Fruit fly (Drosophila melanogaster) whole organism, embryonic: ENCODE measurements around the gene Sodh1.
A peak's percentile ranks its signal among the peaks of the same experiment; 100 is the strongest.

ENCODE experiments used
- Adf1 ChIP-seq: fragments of 200-800 bp; sonication (Bioruptor generic); IDR thresholded peaks from 2 replicates; pipeline ENCODE4 v1.3.6; 2022; ENCODE audit warnings: missing biosample characterization, missing genetic modification characterization
- CG10654 ChIP-seq: fragments of 200-800 bp; sonication (Bioruptor generic); optimal IDR thresholded peaks from 2 replicates; lab custom pipeline; 2016; ENCODE audit warnings: missing biosample characterization, missing genetic modification characterization
- CG11723 ChIP-seq: fragments of 200-800 bp; sonication (Bioruptor generic); optimal IDR thresholded peaks from 2 replicates; lab custom pipeline; 2017; ENCODE audit warnings: missing biosample characterization, mild to moderate bottlenecking, missing genetic modification characterization
- CG12299 ChIP-seq: fragments of 200-800 bp; sonication (Bioruptor generic); optimal IDR thresholded peaks from 2 replicates; lab custom pipeline; 2018; ENCODE audit warnings: missing biosample characterization, mild to moderate bottlenecking, missing genetic modification characterization
- CG13287 ChIP-seq: fragments of 200-800 bp; sonication (Bioruptor generic); IDR thresholded peaks from 2 replicates; pipeline ENCODE4 v1.3.6; 2022; ENCODE audit warnings: missing biosample characterization, missing genetic modification characterization; ENCODE audit not compliant: partially characterized antibody
- CG14710 ChIP-seq: fragments of 200-800 bp; sonication (Bioruptor generic); optimal IDR thresholded peaks from 3 replicates; lab custom pipeline; 2019; ENCODE audit warnings: missing biosample characterization, mild to moderate bottlenecking, missing genetic modification characterization, moderate library complexity
- CG16779 ChIP-seq: fragments of 200-800 bp; sonication (Bioruptor generic); IDR thresholded peaks from 2 replicates; pipeline ENCODE4 v1.3.6; 2022; ENCODE audit warnings: missing biosample characterization, missing genetic modification characterization
- CG16863 ChIP-seq: fragments of 200-800 bp; sonication (Bioruptor generic); optimal IDR thresholded peaks from 3 replicates; lab custom pipeline; 2016; ENCODE audit warnings: missing biosample characterization, missing genetic modification characterization
- CG17361 ChIP-seq: fragments of 200-800 bp; sonication (Bioruptor generic); IDR thresholded peaks from 3 replicates; pipeline ENCODE4 v1.3.6; 2022; ENCODE audit warnings: missing biosample characterization, missing genetic modification characterization
- CG33213 ChIP-seq: fragments of 200-800 bp; sonication (Bioruptor generic); optimal IDR thresholded peaks from 3 replicates; lab custom pipeline; 2016; ENCODE audit warnings: missing biosample characterization, missing genetic modification characterization
- CG34376 ChIP-seq: fragments of 200-800 bp; sonication (Bioruptor generic); optimal IDR thresholded peaks from 2 replicates; lab custom pipeline; 2018; ENCODE audit warnings: missing biosample characterization, mild to moderate bottlenecking, missing genetic modification characterization
- CG3847 ChIP-seq: fragments of 200-800 bp; sonication (Bioruptor generic); IDR thresholded peaks from 2 replicates; pipeline ENCODE4 v1.3.6; 2022; ENCODE audit warnings: missing biosample characterization, missing genetic modification characterization
- CG42726 ChIP-seq: fragments of 200-800 bp; sonication (Bioruptor generic); IDR thresholded peaks from 2 replicates; pipeline ENCODE4 v1.3.6; 2022; ENCODE audit warnings: missing biosample characterization, missing genetic modification characterization; ENCODE audit not compliant: partially characterized antibody
- CG4282 ChIP-seq: fragments of 200-800 bp; sonication (Bioruptor generic); optimal IDR thresholded peaks from 2 replicates; lab custom pipeline; 2016; ENCODE audit warnings: missing biosample characterization, missing genetic modification characterization
- CG4424 ChIP-seq: fragments of 200-800 bp; sonication (Bioruptor generic); optimal IDR thresholded peaks from 3 replicates; lab custom pipeline; 2016; ENCODE audit warnings: missing biosample characterization, missing genetic modification characterization
- CG4617 ChIP-seq: fragments of 200-800 bp; sonication (Bioruptor generic); optimal IDR thresholded peaks from 3 replicates; lab custom pipeline; 2016; ENCODE audit warnings: missing biosample characterization, missing genetic modification characterization, borderline replicate concordance
- CG4730 ChIP-seq: fragments of 200-800 bp; sonication (Bioruptor generic); IDR thresholded peaks from 2 replicates; pipeline ENCODE4 v1.3.6; 2022; ENCODE audit warnings: missing biosample characterization, missing genetic modification characterization
- CG5953 ChIP-seq: fragments of 200-800 bp; sonication (Bioruptor generic); IDR thresholded peaks from 2 replicates; pipeline ENCODE4 v1.3.6; 2022; ENCODE audit warnings: missing biosample characterization, missing genetic modification characterization
- CG6272 ChIP-seq: fragments of 200-800 bp; sonication (Bioruptor generic); IDR thresholded peaks from 2 replicates; pipeline ENCODE4 v1.3.6; 2022; ENCODE audit warnings: missing biosample characterization, missing genetic modification characterization
- CG6813 ChIP-seq: fragments of 200-800 bp; sonication (Bioruptor generic); optimal IDR thresholded peaks from 2 replicates; lab custom pipeline; 2017; ENCODE audit warnings: missing biosample characterization, missing genetic modification characterization, mild to moderate bottlenecking, moderate library complexity, missing genetic modification reagents
- CG7357 ChIP-seq: fragments of 200-800 bp; sonication (Bioruptor generic); IDR thresholded peaks from 3 replicates; pipeline ENCODE4 v1.3.6; 2022; ENCODE audit warnings: missing biosample characterization, missing genetic modification characterization
- CG7745 ChIP-seq: fragments of 200-800 bp; sonication (Bioruptor generic); optimal IDR thresholded peaks from 2 replicates; lab custom pipeline; 2018; ENCODE audit warnings: missing biosample characterization, mild to moderate bottlenecking, missing genetic modification characterization, moderate library complexity
- CG7786 ChIP-seq: fragments of 200-800 bp; sonication (Bioruptor generic); optimal IDR thresholded peaks from 2 replicates; lab custom pipeline; 2016; ENCODE audit warnings: missing biosample characterization, missing genetic modification characterization
- CG9609 ChIP-seq: fragments of 200-800 bp; sonication (Bioruptor generic); optimal IDR thresholded peaks from 3 replicates; lab custom pipeline; 2016; ENCODE audit warnings: missing biosample characterization, missing genetic modification characterization
- Dref ChIP-seq: fragments of 200-800 bp; sonication (Bioruptor generic); IDR thresholded peaks from 2 replicates; pipeline ENCODE4 v1.3.6; 2022; ENCODE audit warnings: missing biosample characterization, missing genetic modification characterization
- ERR ChIP-seq: fragments of 200-800 bp; sonication (Bioruptor generic); optimal IDR thresholded peaks from 2 replicates; lab custom pipeline; 2016; ENCODE audit warnings: missing biosample characterization, missing genetic modification characterization
- Fer2 ChIP-seq: fragments of 200-800 bp; sonication (Bioruptor generic); optimal IDR thresholded peaks from 2 replicates; lab custom pipeline; 2018; ENCODE audit warnings: missing biosample characterization, mild to moderate bottlenecking, missing genetic modification characterization, moderate library complexity
- H15 ChIP-seq: fragments of 200-800 bp; sonication (Bioruptor generic); IDR thresholded peaks from 3 replicates; pipeline ENCODE4 v1.3.6; 2022; ENCODE audit warnings: missing biosample characterization, missing genetic modification characterization
- Jarid2 ChIP-seq: fragments of 200-800 bp; sonication (Bioruptor generic); optimal IDR thresholded peaks from 3 replicates; lab custom pipeline; 2017; ENCODE audit warnings: mild to moderate bottlenecking, missing biosample characterization, missing genetic modification reagents, missing genetic modification characterization
- Mes4 ChIP-seq: fragments of 200-800 bp; sonication (Bioruptor generic); optimal IDR thresholded peaks from 2 replicates; lab custom pipeline; 2016; ENCODE audit warnings: missing biosample characterization, missing genetic modification characterization
- Scr ChIP-seq: fragments of 200-800 bp; sonication (Bioruptor generic); IDR thresholded peaks from 2 replicates; pipeline ENCODE4 v1.3.6; 2022; ENCODE audit warnings: missing biosample characterization, missing genetic modification characterization; ENCODE audit not compliant: partially characterized antibody
- Side ChIP-seq: fragments of 200-800 bp; sonication (Bioruptor generic); optimal IDR thresholded peaks from 2 replicates; lab custom pipeline; 2016; ENCODE audit warnings: missing biosample characterization, missing genetic modification characterization
- Vsx1 ChIP-seq: fragments of 200-800 bp; sonication (Bioruptor generic); optimal IDR thresholded peaks from 2 replicates; lab custom pipeline; 2017; ENCODE audit warnings: missing biosample characterization, mild to moderate bottlenecking, missing genetic modification characterization, missing genetic modification reagents
- ato ChIP-seq: fragments of 200-800 bp; sonication (Bioruptor generic); IDR thresholded peaks from 2 replicates; pipeline ENCODE4 v1.3.6; 2022; ENCODE audit warnings: missing biosample characterization, missing genetic modification characterization; ENCODE audit not compliant: partially characterized antibody
- bbx ChIP-seq: fragments of 200-800 bp; sonication (Bioruptor generic); IDR thresholded peaks from 2 replicates; pipeline ENCODE4 v1.3.6; 2022; ENCODE audit warnings: missing biosample characterization, missing genetic modification characterization; ENCODE audit not compliant: partially characterized antibody
- danr ChIP-seq: fragments of 200-800 bp; sonication (Bioruptor generic); IDR thresholded peaks from 2 replicates; pipeline ENCODE4 v1.3.6; 2022; ENCODE audit warnings: missing biosample characterization, missing genetic modification characterization
- dysf ChIP-seq: fragments of 200-800 bp; sonication (Bioruptor generic); IDR thresholded peaks from 3 replicates; pipeline ENCODE4 v1.3.6; 2022; ENCODE audit warnings: missing biosample characterization, missing genetic modification characterization
- emc ChIP-seq: fragments of 200-800 bp; sonication (Bioruptor generic); optimal IDR thresholded peaks from 2 replicates; lab custom pipeline; 2016; ENCODE audit warnings: missing biosample characterization, missing genetic modification characterization
- gcm2 ChIP-seq: fragments of 200-800 bp; sonication (Bioruptor generic); optimal IDR thresholded peaks from 2 replicates; lab custom pipeline; 2016; ENCODE audit warnings: missing biosample characterization, missing genetic modification characterization
- grn ChIP-seq: fragments of 200-800 bp; sonication (Bioruptor generic); optimal IDR thresholded peaks from 3 replicates; lab custom pipeline; 2017; ENCODE audit warnings: missing biosample characterization, missing genetic modification characterization
- gsb ChIP-seq: fragments of 200-800 bp; sonication (Bioruptor generic); IDR thresholded peaks from 2 replicates; pipeline ENCODE4 v1.3.6; 2022; ENCODE audit warnings: missing biosample characterization, missing genetic modification characterization
- hbn ChIP-seq: fragments of 200-800 bp; sonication (Bioruptor generic); IDR thresholded peaks from 2 replicates; pipeline ENCODE4 v1.3.6; 2022; ENCODE audit warnings: missing biosample characterization, missing genetic modification characterization; ENCODE audit not compliant: partially characterized antibody
- kah ChIP-seq: fragments of 200-800 bp; sonication (Bioruptor generic); optimal IDR thresholded peaks from 2 replicates; lab custom pipeline; 2018; ENCODE audit warnings: missing biosample characterization, mild to moderate bottlenecking, missing genetic modification characterization
- kay ChIP-seq: fragments of 200-800 bp; sonication (Bioruptor generic); optimal IDR thresholded peaks from 2 replicates; lab custom pipeline; 2016; ENCODE audit warnings: missing biosample characterization, missing genetic modification characterization
- lilli ChIP-seq: fragments of 200-800 bp; sonication (Bioruptor generic); optimal IDR thresholded peaks from 3 replicates; lab custom pipeline; 2016; ENCODE audit warnings: missing biosample characterization, missing genetic modification characterization
- nmo ChIP-seq: fragments of 200-800 bp; sonication (Bioruptor generic); optimal IDR thresholded peaks from 2 replicates; lab custom pipeline; 2018; ENCODE audit warnings: missing biosample characterization, mild to moderate bottlenecking, missing genetic modification characterization, moderate library complexity
- pb ChIP-seq: fragments of 200-800 bp; sonication (Bioruptor generic); optimal IDR thresholded peaks from 3 replicates; lab custom pipeline; 2016; ENCODE audit warnings: missing biosample characterization, missing genetic modification characterization
- slou ChIP-seq: fragments of 200-800 bp; sonication (Bioruptor generic); optimal IDR thresholded peaks from 3 replicates; lab custom pipeline; 2016; ENCODE audit warnings: missing biosample characterization, missing genetic modification characterization
- tup ChIP-seq: fragments of 200-800 bp; sonication (Bioruptor generic); optimal IDR thresholded peaks from 2 replicates; lab custom pipeline; 2016; ENCODE audit warnings: missing biosample characterization, mild to moderate bottlenecking, missing genetic modification characterization, moderate library complexity
- wdn ChIP-seq: fragments of 200-800 bp; sonication (Bioruptor generic); IDR thresholded peaks from 2 replicates; pipeline ENCODE4 v1.3.6; 2022; ENCODE audit warnings: missing biosample characterization, missing genetic modification characterization
- wor ChIP-seq: fragments of 200-800 bp; sonication (Bioruptor generic); IDR thresholded peaks from 2 replicates; pipeline ENCODE4 v1.3.6; 2022; ENCODE audit warnings: missing biosample characterization, missing genetic modification characterization
- zen2 ChIP-seq: fragments of 200-800 bp; sonication (Bioruptor generic); IDR thresholded peaks from 3 replicates; pipeline ENCODE4 v1.3.6; 2022; ENCODE audit warnings: missing biosample characterization, missing genetic modification characterization; ENCODE audit not compliant: partially characterized antibody

The Sodh1 gene

dm6 chr3R:7091904-7092303, 39.8 kb downstream of the Sodh1 start (continued):
- TF ChIP-seq bbx (GFP tag; lab: Robert Waterston, UW) (peak; percentile 80), Fer2 (no peak), ato (GFP tag; lab: Robert Waterston, UW) (no peak), gsb (GFP tag; lab: Robert Waterston, UW) (no peak), CG5953 (GFP tag; lab: Robert Waterston, UW) (no peak), Jarid2 (GFP tag; lab: Kevin White, UChicago) (no peak), CG16779 (GFP tag; lab: Robert Waterston, UW) (no peak), wor (no peak), kah (GFP tag; lab: Kevin White, UChicago) (no peak), emc (GFP tag; lab: Kevin White, UChicago) (no peak), pb (GFP tag; lab: Kevin White, UChicago) (no peak), CG3847 (GFP tag; lab: Robert Waterston, UW) (peak; percentile 43), CG7745 (tag; lab: Kevin White, UChicago) (no peak), CG9609 (no peak), kay (peak; percentile 34), CG10654 (no peak), zen2 (GFP tag; lab: Robert Waterston, UW) (peak; percentile 58; the same call in 2 of the 3 replicates), lilli (GFP tag; lab: Kevin White, UChicago) (peak; percentile 59), CG4282 (no peak), CG13287 (GFP tag; lab: Robert Waterston, UW) (peak; percentile 80), CG17361 (GFP tag; lab: Robert Waterston, UW) (no peak), CG12299 (tag; lab: Kevin White, UChicago) (no peak), tup (GFP tag; lab: Kevin White, UChicago) (no peak), nmo (GFP tag; lab: Kevin White, UChicago) (peak; percentile 54), CG42726 (GFP tag; lab: Robert Waterston, UW) (peak; percentile 59; the same call in 1 of the 2 replicates), CG4617 (GFP tag; lab: Kevin White, UChicago) (peak; percentile 24), CG6813 (GFP tag; lab: Kevin White, UChicago) (no peak), Vsx1 (GFP tag; lab: Kevin White, UChicago) (no peak), H15 (no peak), CG4424 (GFP tag; lab: Kevin White, UChicago) (peak; percentile 1), CG4730 (no peak), wdn (no peak), CG16863 (GFP tag; lab: Kevin White, UChicago) (no peak), Adf1 (GFP tag; lab: Robert Waterston, UW) (no peak), Dref (GFP tag; lab: Robert Waterston, UW) (peak; percentile 61), hbn (GFP tag; lab: Robert Waterston, UW) (peak; percentile 74), grn (GFP tag; lab: Kevin White, UChicago) (no peak), gcm2 (no peak), Mes4 (GFP tag; lab: Kevin White, UChicago) (no peak), Side (GFP tag; lab: Kevin White, UChicago) (no peak), CG14710 (peak; percentile 71), Scr (peak; percentile 62), CG33213 (peak; percentile 61), CG7357 (GFP tag; lab: Robert Waterston, UW) (no peak), danr (GFP tag; lab: Robert Waterston, UW) (no peak), CG6272 (GFP tag; lab: Robert Waterston, UW) (peak; percentile 42; the same call in 1 of the 2 replicates), CG7786 (no peak), slou (GFP tag; lab: Kevin White, UChicago) (no peak), ERR (GFP tag; lab: Kevin White, UChicago) (no peak), CG34376 (no peak), dysf (GFP tag; lab: Robert Waterston, UW) (no peak), CG11723 (GFP tag; lab: Kevin White, UChicago) (no peak)
